Worm (Caenorhabditis elegans) whole organism, young adult: ENCODE measurements around the gene C46E10.1.

Source experiments
- B0035.1 ChIP-seq: sonication (generic microtip); optimal IDR thresholded peaks from 2 replicates; lab custom pipeline; 2016; ENCODE audit warnings: missing genetic modification characterization, mild to moderate bottlenecking, missing compliant biosample characterization, missing genotype, missing genetic modification reagents
- B0261.1 ChIP-seq: sonication (generic microtip); optimal IDR thresholded peaks from 2 replicates; lab custom pipeline; 2016; ENCODE audit warnings: mild to moderate bottlenecking, missing genetic modification characterization, moderate library complexity, missing compliant biosample characterization
- B0336.3 ChIP-seq: fragments of 200-800 bp; sonication (Bioruptor generic); IDR thresholded peaks from 2 replicates; pipeline ENCODE4 v1.3.6; 2022; ENCODE audit warnings: missing genetic modification characterization, missing compliant biosample characterization
- C06A6.2 ChIP-seq: fragments of 200-800 bp; sonication (Bioruptor generic); conservative IDR thresholded peaks from 2 replicates; pipeline ENCODE4 v1.3.6; 2022; ENCODE audit warnings: missing genetic modification characterization, missing compliant biosample characterization
- F10E7.11 ChIP-seq: sonication (generic microtip); optimal IDR thresholded peaks from 2 replicates; lab custom pipeline; 2017; ENCODE audit warnings: mild to moderate bottlenecking, missing genetic modification characterization, moderate library complexity, missing compliant biosample characterization
- F23B12.7 ChIP-seq: sonication (generic microtip); optimal IDR thresholded peaks from 2 replicates; lab custom pipeline; 2017; ENCODE audit warnings: missing genetic modification characterization, mild to moderate bottlenecking, missing compliant biosample characterization, antibody characterized with exemption, moderate library complexity; ENCODE audit not compliant: insufficient read depth
- F33H1.4 ChIP-seq: fragments of 200-800 bp; sonication (Bioruptor generic); IDR thresholded peaks from 2 replicates; pipeline ENCODE4 v1.3.6; 2022; ENCODE audit warnings: missing genetic modification reagents, missing genetic modification characterization, missing compliant biosample characterization
- F37B4.10 ChIP-seq: fragments of 200-800 bp; sonication (Bioruptor generic); IDR thresholded peaks from 2 replicates; pipeline ENCODE4 v1.3.6; 2022; ENCODE audit warnings: missing genetic modification characterization, missing compliant biosample characterization
- F39B2.1 ChIP-seq: fragments of 200-800 bp; sonication (Bioruptor generic); IDR thresholded peaks from 2 replicates; pipeline ENCODE4 v1.3.6; 2022; ENCODE audit warnings: missing genetic modification reagents, missing genetic modification characterization, missing compliant biosample characterization
- T26A5.8 ChIP-seq: sonication (generic microtip); optimal IDR thresholded peaks from 2 replicates; lab custom pipeline; 2016; ENCODE audit warnings: missing genetic modification characterization, missing compliant biosample characterization
- Y67H2A.10 ChIP-seq: fragments of 200-800 bp; sonication (Bioruptor generic); conservative IDR thresholded peaks from 2 replicates; pipeline ENCODE4 v1.3.6; 2022; ENCODE audit warnings: missing genetic modification reagents, missing genetic modification characterization, missing compliant biosample characterization
- aptf-2 ChIP-seq: fragments of 200-800 bp; sonication (Bioruptor generic); conservative IDR thresholded peaks from 2 replicates; pipeline ENCODE4 v1.3.6; 2022; ENCODE audit warnings: missing genetic modification reagents, missing genetic modification characterization, missing compliant biosample characterization
- bed-1 ChIP-seq: fragments of 200-800 bp; sonication (Bioruptor generic); IDR thresholded peaks from 2 replicates; pipeline ENCODE4 v1.3.6; 2022; ENCODE audit warnings: missing genetic modification reagents, missing genetic modification characterization, missing compliant biosample characterization
- bed-2 ChIP-seq: fragments of 200-800 bp; sonication (Bioruptor generic); IDR thresholded peaks from 2 replicates; pipeline ENCODE4 v1.3.6; 2022; ENCODE audit warnings: missing genetic modification reagents, missing genetic modification characterization, missing compliant biosample characterization
- ceh-100 ChIP-seq: fragments of 200-800 bp; sonication (Bioruptor generic); IDR thresholded peaks from 2 replicates; pipeline ENCODE4 v1.3.6; 2022; ENCODE audit warnings: missing genetic modification reagents, missing genetic modification characterization, missing compliant biosample characterization
- ceh-27 ChIP-seq: fragments of 200-800 bp; sonication (Bioruptor generic); optimal IDR thresholded peaks from 2 replicates; lab custom pipeline; 2018; ENCODE audit warnings: mild to moderate bottlenecking, missing genetic modification characterization, moderate library complexity, missing compliant biosample characterization
- ceh-58 ChIP-seq: fragments of 200-800 bp; sonication (Bioruptor generic); IDR thresholded peaks from 2 replicates; pipeline ENCODE4 v1.3.6; 2022; ENCODE audit warnings: missing genetic modification characterization, missing compliant biosample characterization
- ceh-79 ChIP-seq: sonication (generic microtip); optimal IDR thresholded peaks from 2 replicates; lab custom pipeline; 2017; ENCODE audit warnings: mild to moderate bottlenecking, missing genetic modification characterization, missing compliant biosample characterization
- dpl-1 ChIP-seq: fragments of 150-350 bp; optimal IDR thresholded peaks from 2 replicates; lab custom pipeline; 2014; ENCODE audit warnings: missing biosample characterization, missing genetic modification reagents, missing genetic modification characterization
- efl-1 ChIP-seq: fragments of 150-350 bp; optimal IDR thresholded peaks from 2 replicates; lab custom pipeline; 2014; ENCODE audit warnings: missing biosample characterization, missing genetic modification reagents, missing genetic modification characterization
- ekl-4 ChIP-seq: fragments of 200-800 bp; sonication (Bioruptor generic); IDR thresholded peaks from 2 replicates; pipeline ENCODE4 v1.3.6; 2022; ENCODE audit warnings: missing genetic modification reagents, missing genetic modification characterization, missing compliant biosample characterization
- ets-4 ChIP-seq: fragments of 200-800 bp; sonication (Bioruptor generic); optimal IDR thresholded peaks from 2 replicates; lab custom pipeline; 2018; ENCODE audit warnings: mild to moderate bottlenecking, missing genetic modification characterization, missing compliant biosample characterization
- gei-17 ChIP-seq: fragments of 200-800 bp; sonication (Bioruptor generic); optimal IDR thresholded peaks from 2 replicates; lab custom pipeline; 2018; ENCODE audit warnings: mild to moderate bottlenecking, missing genetic modification characterization, missing compliant biosample characterization
- hlh-26 ChIP-seq: fragments of 200-800 bp; sonication (Bioruptor generic); conservative IDR thresholded peaks from 2 replicates; pipeline ENCODE4 v1.3.6; 2022; ENCODE audit warnings: missing genetic modification reagents, missing genetic modification characterization, missing compliant biosample characterization
- hmg-1.2 ChIP-seq: fragments of 200-800 bp; sonication (Bioruptor generic); IDR thresholded peaks from 2 replicates; pipeline ENCODE4 v1.3.6; 2022; ENCODE audit warnings: missing genetic modification reagents, missing genetic modification characterization, missing compliant biosample characterization
- hrde-1 ChIP-seq: sonication (generic microtip); optimal IDR thresholded peaks from 2 replicates; lab custom pipeline; 2016; ENCODE audit warnings: missing genetic modification characterization, mild to moderate bottlenecking, missing compliant biosample characterization, moderate library complexity, missing genotype, missing genetic modification reagents, borderline replicate concordance
- lin-35 ChIP-seq, 3 experiments: fragments of 150-350 bp in 2 of 3; sonication (generic microtip) in 1 of 3; optimal IDR thresholded peaks; 2 replicates each; lab custom pipeline; 2014 to 2018; ENCODE audit warnings: missing biosample characterization in 3 of 3, missing genetic modification characterization in 3 of 3, missing genetic modification reagents in 3 of 3
- madf-6 ChIP-seq: fragments of 200-800 bp; sonication (Bioruptor generic); IDR thresholded peaks from 2 replicates; pipeline ENCODE4 v1.3.6; 2022; ENCODE audit warnings: missing genetic modification reagents, missing genetic modification characterization, missing compliant biosample characterization
- madf-8 ChIP-seq: fragments of 200-800 bp; sonication (Bioruptor generic); conservative IDR thresholded peaks from 2 replicates; pipeline ENCODE4 v1.3.6; 2022; ENCODE audit warnings: missing genetic modification reagents, missing genetic modification characterization, missing compliant biosample characterization
- mcd-1 ChIP-seq: fragments of 200-800 bp; sonication (Bioruptor generic); IDR thresholded peaks from 2 replicates; pipeline ENCODE4 v1.3.6; 2022; ENCODE audit warnings: missing genetic modification reagents, missing genetic modification characterization, missing compliant biosample characterization
- mel-28 ChIP-seq: sonication (generic microtip); optimal IDR thresholded peaks from 2 replicates; lab custom pipeline; 2016; ENCODE audit warnings: borderline replicate concordance, mild to moderate bottlenecking, missing genetic modification characterization, missing compliant biosample characterization
- nfya-1 ChIP-seq: sonication (generic microtip); optimal IDR thresholded peaks from 2 replicates; lab custom pipeline; 2017; ENCODE audit warnings: antibody characterized with exemption, missing compliant biosample characterization, missing genetic modification characterization, borderline replicate concordance; ENCODE audit not compliant: insufficient read depth
- nhr-27 ChIP-seq: fragments of 200-800 bp; sonication (Bioruptor generic); optimal IDR thresholded peaks from 2 replicates; lab custom pipeline; 2018; ENCODE audit warnings: mild to moderate bottlenecking, missing genetic modification characterization, moderate library complexity, missing compliant biosample characterization
- nhr-90 ChIP-seq: sonication (generic microtip); optimal IDR thresholded peaks from 2 replicates; lab custom pipeline; 2016; ENCODE audit warnings: missing genotype, mild to moderate bottlenecking, missing genetic modification characterization, missing compliant biosample characterization
- pbrm-1 ChIP-seq: fragments of 200-800 bp; sonication (Bioruptor generic); IDR thresholded peaks from 2 replicates; pipeline ENCODE4 v1.3.6; 2022; ENCODE audit warnings: missing genetic modification reagents, missing genetic modification characterization, missing compliant biosample characterization
- pha-4 ChIP-seq: fragments of 150-350 bp; sonication (generic microtip); optimal IDR thresholded peaks from 2 replicates; lab custom pipeline; 2014; ENCODE audit warnings: missing biosample characterization, missing genetic modification reagents, missing genetic modification characterization
- rcor-1 ChIP-seq: fragments of 200-800 bp; sonication (Bioruptor generic); IDR thresholded peaks from 2 replicates; pipeline ENCODE4 v1.3.6; 2022; ENCODE audit warnings: missing genetic modification reagents, missing genetic modification characterization, missing compliant biosample characterization
- repo-1 ChIP-seq: sonication (generic microtip); optimal IDR thresholded peaks from 2 replicates; lab custom pipeline; 2017; ENCODE audit warnings: mild to moderate bottlenecking, missing genetic modification characterization, missing compliant biosample characterization
- rpc-1 ChIP-seq, 2 experiments: fragments of 150-350 bp in 1 of 2; sonication (generic microtip) in 1 of 2; optimal IDR thresholded peaks; 2 replicates each; lab custom pipeline; 2014 to 2018; ENCODE audit warnings: missing biosample characterization in 1 of 2, missing genetic modification characterization in 1 of 2, missing genetic modification reagents in 1 of 2, missing genotype in 1 of 2
- sea-2 ChIP-seq: fragments of 200-800 bp; sonication (Bioruptor generic); IDR thresholded peaks from 2 replicates; pipeline ENCODE4 v1.3.6; 2022; ENCODE audit warnings: missing genetic modification characterization, missing compliant biosample characterization
- xnd-1 ChIP-seq: sonication (generic microtip); optimal IDR thresholded peaks from 2 replicates; lab custom pipeline; 2016; ENCODE audit warnings: missing genotype, missing genetic modification reagents, missing genetic modification characterization, missing compliant biosample characterization
- ztf-18 ChIP-seq: sonication (generic microtip); optimal IDR thresholded peaks from 2 replicates; lab custom pipeline; 2016; ENCODE audit warnings: missing genotype, mild to moderate bottlenecking, missing genetic modification characterization, missing compliant biosample characterization

The C46E10.1 gene

DNA sequence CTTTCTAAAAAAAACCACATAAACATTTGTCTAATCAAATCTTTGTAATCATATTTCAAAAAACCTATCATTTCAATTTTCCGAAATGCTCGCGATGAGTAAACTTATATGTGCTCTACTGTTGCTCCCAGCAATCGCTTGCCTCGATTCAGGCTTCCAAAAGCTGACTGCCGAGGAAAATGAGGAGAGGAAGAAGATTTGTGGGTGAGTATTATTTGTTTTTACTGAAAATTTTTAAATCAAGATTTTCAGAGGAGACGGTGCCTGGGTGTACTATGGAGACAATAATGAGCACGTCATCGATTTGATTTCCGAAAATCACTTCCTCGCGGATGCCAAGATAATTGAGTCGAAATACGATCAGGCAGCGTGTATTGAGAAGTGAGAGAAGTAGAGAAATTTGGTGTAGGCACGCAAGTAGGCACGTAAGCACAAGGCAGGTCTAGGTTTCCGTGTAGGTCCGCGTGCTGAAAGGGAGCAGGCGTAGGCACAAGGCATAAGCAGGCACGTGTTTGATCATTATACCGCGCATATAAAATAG is at the start of gene C46E10.1:
Gene C46E10.1 (plus strand): TSS at position 51 of the 541 bp plus-strand sequence.
- TF ChIP-seq sea-2 (GFP tag; lab: Robert Waterston, UW) = no peak
- TF ChIP-seq B0035.1 (tag; lab: Kevin White, UChicago) = no peak
- no peak for TF ChIP-seq B0261.1 (tag; lab: Kevin White, UChicago)
- no peak for TF ChIP-seq aptf-2 (GFP tag; lab: Robert Waterston, UW)
- TF ChIP-seq F10E7.11 (tag; lab: Kevin White, UChicago) = no peak
- no peak for TF ChIP-seq T26A5.8 (tag; lab: Kevin White, UChicago)
- no peak for TF ChIP-seq rcor-1 (GFP tag; lab: Robert Waterston, UW)
- TF ChIP-seq ceh-58 (GFP tag; lab: Robert Waterston, UW) = no peak

DNA sequence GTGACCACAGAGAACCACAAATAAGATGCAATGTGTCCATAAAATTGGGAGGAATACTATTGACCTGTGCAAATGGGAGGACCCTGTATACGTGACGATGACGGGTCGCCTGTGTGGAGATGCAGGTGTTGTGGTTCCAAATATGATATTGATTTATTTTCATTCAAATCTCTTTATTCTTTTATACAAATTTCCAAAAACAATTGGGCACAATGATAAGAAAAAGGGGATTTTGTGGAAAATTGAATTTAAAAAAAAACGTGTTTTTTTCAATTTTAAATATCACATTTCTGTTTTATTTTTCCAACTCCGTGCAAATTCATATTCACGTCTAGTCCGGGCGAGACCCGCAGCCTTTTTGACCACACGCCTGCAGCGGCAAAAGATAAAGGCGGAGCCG is 48.8 kb upstream of the C46E10.1 start, which contains the start of gene F19B10.2:
Gene F19B10.2 (plus strand): TSS at position 301 of the 400 bp plus-strand sequence.
- TF ChIP-seq nhr-27 (tag; lab: Kevin White, UChicago) (no peak), pha-4 (tag; lab: Kevin White, UChicago) (no peak), hrde-1 (tag; lab: Kevin White, UChicago) (no peak), nfya-1 (tag; lab: Kevin White, UChicago) (no peak), F33H1.4 (no peak), B0336.3 (GFP tag; lab: Robert Waterston, UW) (no peak), nhr-90 (no peak), ekl-4 (no peak), C06A6.2 (GFP tag; lab: Robert Waterston, UW) (no peak), Y67H2A.10 (GFP tag; lab: Robert Waterston, UW) (no peak), bed-1 (GFP tag; lab: Robert Waterston, UW) (no peak), ets-4 (GFP tag; lab: Kevin White, UChicago) (no peak)

DNA sequence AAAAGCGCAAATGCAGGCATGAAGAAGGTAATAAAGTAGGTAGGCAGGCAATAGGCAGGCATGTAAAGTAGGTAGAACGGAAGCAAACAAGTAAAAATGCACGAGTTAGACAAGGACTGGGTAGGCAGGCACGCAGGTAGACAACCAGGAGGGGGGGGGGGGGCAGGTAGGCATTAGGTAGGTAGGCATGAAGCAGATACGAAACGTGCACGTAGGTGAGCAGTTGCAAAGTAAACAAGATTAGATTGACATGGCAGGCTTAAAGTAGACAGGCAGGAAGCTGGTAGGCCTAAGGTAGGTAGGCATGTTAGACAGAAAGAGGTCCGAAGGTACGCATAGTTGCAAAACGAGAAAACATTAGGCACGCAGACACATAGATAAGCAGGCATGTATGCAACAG is 45.0 kb upstream of the C46E10.1 start:
- no peak for TF ChIP-seq gei-17 (GFP tag; lab: Kevin White, UChicago)
- no peak for TF ChIP-seq hlh-26 (GFP tag; lab: Robert Waterston, UW)

DNA sequence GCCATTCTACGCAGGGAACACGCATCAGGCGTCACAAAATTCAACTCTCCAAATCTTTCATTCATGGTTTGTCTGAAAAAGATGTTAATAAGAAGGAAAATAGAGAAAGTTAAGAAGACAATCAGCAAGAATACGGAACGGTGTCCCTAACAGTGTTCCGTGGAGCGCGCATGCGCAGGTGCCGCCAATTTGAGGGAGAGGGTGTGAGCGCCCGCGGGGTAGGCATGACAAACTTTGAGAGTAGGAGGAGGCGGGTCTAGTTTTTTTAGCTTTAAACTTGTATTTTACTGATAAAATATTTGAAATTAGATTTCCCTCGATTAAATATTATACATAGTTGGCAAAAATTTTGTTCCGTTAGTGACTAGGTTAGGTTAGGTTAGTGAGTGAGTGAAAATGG is 43.7 kb upstream of the C46E10.1 start:
- TF ChIP-seq hmg-1.2 (peak; percentile 10; the same call in 1 of the 2 replicates), xnd-1 (tag; lab: Kevin White, UChicago) (peak; percentile 34), ceh-100 (no peak), dpl-1 (GFP tag; lab: Kevin White, UChicago) (peak; percentile 34), madf-6 (peak; percentile 86), efl-1 (GFP tag; lab: Kevin White, UChicago) (peak; percentile 75), repo-1 (tag; lab: Kevin White, UChicago) (no peak), madf-8 (peak; percentile 70)

DNA sequence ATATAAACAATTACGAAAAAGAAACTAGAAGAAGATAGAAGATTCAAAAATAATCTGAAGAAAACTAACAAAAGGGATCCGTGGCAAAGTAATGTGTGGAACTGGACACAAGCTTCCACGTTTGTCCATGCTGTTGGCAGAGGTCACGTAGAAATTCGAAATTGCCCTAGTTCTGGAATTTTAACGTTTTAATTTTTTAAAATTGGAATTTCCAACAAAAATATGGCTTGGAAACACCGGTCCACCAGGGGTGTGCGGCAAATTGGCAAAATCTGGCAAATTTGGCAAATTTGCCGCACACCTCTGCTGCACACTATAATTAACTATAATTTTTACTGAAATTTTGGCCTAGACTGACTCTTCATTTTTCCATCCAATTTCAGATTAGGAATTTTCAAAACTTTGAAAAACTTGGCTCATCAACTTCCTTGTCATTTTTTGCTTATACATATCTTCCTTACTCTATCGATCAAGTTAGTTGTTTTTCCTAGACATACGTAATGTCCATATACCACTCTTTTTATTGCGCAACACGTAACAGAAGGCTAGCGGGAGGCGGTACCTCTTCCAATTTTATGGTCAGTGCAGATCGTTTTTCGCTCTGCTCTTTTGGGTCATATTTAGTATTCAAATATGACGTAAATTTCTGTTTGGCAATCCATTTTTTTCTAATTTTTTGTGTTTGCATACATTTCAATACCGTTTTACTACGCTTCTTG is 42.5 kb upstream of the C46E10.1 start, which contains the start of gene F19B10.10:
Gene F19B10.10 (minus strand): TSS at position 51 of the 719 bp plus-strand sequence.
- TF ChIP-seq ceh-27 (GFP tag; lab: Kevin White, UChicago) (no peak), ceh-79 (tag; lab: Kevin White, UChicago) (no peak), B0336.3 (GFP tag; lab: Robert Waterston, UW) (no peak), mel-28 (tag; lab: Kevin White, UChicago) (no peak), F23B12.7 (no peak), F37B4.10 (no peak), bed-2 (GFP tag; lab: Robert Waterston, UW) (no peak), mcd-1 (no peak), F39B2.1 (GFP tag; lab: Robert Waterston, UW) (no peak), lin-35 (GFP tag; optimal IDR thresholded peaks at IDR 0.05; lab: Kevin White, UChicago) (no peak), rpc-1 (optimal IDR thresholded peaks at IDR 0.05; lab: Kevin White, UChicago) (no peak), rpc-1 (tag; optimal IDR thresholded peaks at IDR 0.05; lab: Kevin White, UChicago) (no peak), ztf-18 (tag; lab: Kevin White, UChicago) (no peak), pbrm-1 (no peak)
